Worm (Caenorhabditis elegans) whole organism, L4/young adult: Measurements from ENCODE around the gene Y57G11C.42.

ENCODE experiments used
- W03F9.2 ChIP-seq: fragments of 150-350 bp; optimal IDR thresholded peaks from 2 replicates; lab custom pipeline; 2014; ENCODE audit warnings: missing biosample characterization, missing genetic modification characterization
- dao-5 ChIP-seq: sonication (generic microtip); optimal IDR thresholded peaks from 2 replicates; lab custom pipeline; 2016; ENCODE audit warnings: missing genotype, missing genetic modification characterization, moderate library complexity, missing compliant biosample characterization
- him-1 ChIP-seq: sonication (generic microtip); optimal IDR thresholded peaks from 2 replicates; lab custom pipeline; 2016; ENCODE audit warnings: missing genotype, missing genetic modification reagents, missing genetic modification characterization, missing compliant biosample characterization

Y57G11C.42 gene

DNA sequence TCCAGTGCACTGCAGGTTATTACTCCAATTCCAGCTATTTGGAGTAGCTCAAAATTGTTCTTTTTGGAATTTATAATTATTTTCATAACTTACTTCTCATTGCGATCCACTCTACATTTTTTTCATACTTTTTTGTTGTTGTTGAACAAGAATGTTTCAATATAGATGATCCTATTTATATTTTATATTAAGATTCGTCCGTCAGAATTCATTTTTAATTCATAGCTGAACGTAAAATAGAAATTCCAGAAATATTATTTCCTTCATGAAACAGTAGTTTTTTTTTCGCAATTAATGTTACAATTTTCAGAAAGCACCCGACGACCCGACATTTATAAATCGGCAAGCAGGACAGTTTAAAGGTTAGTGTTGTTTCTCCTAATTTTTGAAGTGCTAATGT is at the start of gene Y57G11C.42:
Y57G11C.42 (plus strand) TSS at position 301 of the 400 bp plus-strand sequence.
- no peak for TF ChIP-seq W03F9.2
- no peak for TF ChIP-seq dao-5
- no peak for TF ChIP-seq him-1 (tag; lab: Kevin White, UChicago)

DNA sequence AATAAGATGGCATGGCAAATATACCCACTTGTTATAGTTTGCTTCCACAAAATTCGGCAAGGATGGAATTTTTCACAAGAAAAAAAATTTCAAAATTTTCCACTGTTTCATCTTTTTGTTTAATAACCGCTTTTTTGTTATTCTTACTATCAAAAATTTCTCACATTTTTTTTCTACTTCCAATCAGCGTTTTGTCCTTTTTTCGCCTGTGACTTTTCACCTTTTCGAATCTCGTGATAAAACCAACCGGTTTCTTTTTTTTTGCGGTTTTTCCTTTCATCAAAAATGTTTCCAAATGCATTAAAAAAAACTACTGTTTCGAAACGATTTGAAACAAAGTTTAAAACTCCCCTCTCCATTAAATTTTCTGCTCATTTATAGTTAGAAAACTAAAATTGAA is 49.3 kb upstream of the Y57G11C.42 start:
- TF ChIP-seq dao-5 (no peak), him-1 (tag; lab: Kevin White, UChicago) (no peak), W03F9.2 (no peak)

DNA sequence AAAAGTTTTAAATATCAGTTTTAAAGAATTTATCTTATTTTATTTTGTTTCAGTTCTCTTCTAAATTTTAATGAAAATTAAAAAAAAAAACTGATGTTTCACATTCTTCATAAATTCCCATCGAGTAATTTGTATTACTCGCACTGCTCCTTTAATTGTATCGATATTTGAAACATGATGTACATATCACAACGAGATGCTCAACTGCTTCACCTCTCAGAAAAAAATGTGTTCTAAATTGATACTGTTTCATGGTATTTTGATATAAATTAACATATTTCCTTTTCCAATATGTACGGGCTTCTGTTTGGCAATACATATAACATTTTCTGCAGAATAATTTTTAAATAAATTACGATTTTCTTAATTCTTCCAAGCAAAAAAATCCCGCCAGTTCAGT is 40.6 kb upstream of the Y57G11C.42 start:
- TF ChIP-seq him-1 (tag; lab: Kevin White, UChicago), result no peak
- no peak for TF ChIP-seq W03F9.2
- TF ChIP-seq dao-5, result no peak

DNA sequence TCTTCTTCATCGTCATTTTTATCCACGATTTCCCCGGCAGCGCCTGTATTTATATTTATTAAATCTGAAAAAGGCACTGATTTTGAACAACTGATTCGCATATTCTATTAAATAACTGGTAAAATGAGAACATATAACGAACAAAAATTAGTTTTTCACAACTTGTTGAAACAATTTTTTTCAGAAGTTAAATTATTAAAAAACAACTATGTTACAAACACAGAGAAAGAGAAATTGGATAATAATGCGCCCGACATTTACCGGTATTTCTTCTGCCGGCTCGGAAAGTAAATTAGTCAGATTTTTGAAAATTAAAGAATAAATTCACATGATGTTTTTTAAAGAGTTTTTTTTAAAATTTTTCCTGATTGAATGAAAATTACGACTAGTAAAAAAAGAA is 28.5 kb upstream of the Y57G11C.42 start, which contains the start of gene haf-8:
haf-8 (minus strand) TSS at position 101 of the 400 bp plus-strand sequence.
- no peak for TF ChIP-seq W03F9.2
- no peak for TF ChIP-seq him-1 (tag; lab: Kevin White, UChicago)
- TF ChIP-seq dao-5, result no peak

DNA sequence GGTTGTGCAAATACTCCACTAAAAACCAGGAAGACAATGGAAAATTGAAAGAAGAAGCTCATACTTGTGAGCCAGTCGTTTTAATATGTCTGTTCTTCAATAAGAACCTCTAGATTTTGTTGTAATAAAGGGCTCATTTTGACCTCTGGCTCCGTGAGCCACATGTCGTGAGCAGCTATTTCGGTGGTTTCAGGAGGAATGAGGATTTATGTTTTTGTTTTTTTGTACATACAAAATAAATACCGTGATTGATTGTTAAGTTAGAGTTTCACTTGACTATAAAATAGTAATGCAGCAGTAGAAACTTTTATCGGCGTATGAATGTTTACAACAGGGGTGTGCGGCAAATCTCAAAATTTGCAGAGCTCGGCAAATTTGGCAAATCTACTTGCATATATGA is 24.2 kb upstream of the Y57G11C.42 start, which contains the start of gene Y57G11C.40:
Y57G11C.40 (minus strand) TSS at position 101 of the 400 bp plus-strand sequence.
- TF ChIP-seq W03F9.2 (no peak), him-1 (tag; lab: Kevin White, UChicago) (no peak), dao-5 (no peak)

DNA sequence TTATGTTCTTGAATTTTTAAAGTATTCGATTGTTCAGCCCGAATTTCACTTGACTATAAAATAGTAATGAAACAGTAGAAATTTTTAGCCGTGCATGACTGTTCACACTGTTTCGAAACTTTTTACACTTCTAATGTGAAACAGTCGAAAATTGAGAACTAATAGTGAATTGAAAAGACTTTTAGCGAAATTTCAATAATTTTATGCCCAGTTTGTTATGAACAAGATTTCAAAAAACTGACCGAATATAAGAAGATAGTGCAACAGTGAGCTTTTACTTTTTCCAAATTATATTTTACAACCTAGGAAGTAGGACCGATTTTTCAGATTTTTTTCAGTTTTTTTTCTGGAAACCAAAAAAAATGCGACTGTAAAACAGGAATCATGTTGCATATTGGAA is 23.4 kb upstream of the Y57G11C.42 start:
- TF ChIP-seq him-1 (tag; lab: Kevin White, UChicago), result no peak
- no peak for TF ChIP-seq W03F9.2
- TF ChIP-seq dao-5, result no peak

DNA sequence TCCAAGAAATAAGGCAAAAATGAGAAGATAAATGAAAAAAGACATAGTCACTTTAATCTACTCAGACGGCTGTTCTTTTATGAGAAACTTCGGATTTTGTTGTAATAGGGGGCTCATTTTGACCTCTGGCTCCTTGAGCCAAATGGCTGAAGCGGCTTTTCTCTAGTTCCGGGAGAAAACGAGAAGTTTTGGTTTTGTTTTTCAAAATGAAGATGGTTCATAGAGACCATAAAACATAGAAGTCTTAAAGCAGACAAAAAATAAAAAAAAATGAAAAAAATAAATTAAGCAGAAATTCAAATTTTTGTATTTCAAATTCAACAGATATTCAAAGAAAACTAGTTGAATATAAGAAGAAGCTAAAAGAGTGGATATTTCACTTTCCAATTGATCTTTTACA is 22.0 kb upstream of the Y57G11C.42 start, which contains the start of gene Y57G11C.41:
Y57G11C.41 (minus strand) TSS at position 101 of the 400 bp plus-strand sequence.
- TF ChIP-seq dao-5, result no peak
- no peak for TF ChIP-seq W03F9.2
- no peak for TF ChIP-seq him-1 (tag; lab: Kevin White, UChicago)

DNA sequence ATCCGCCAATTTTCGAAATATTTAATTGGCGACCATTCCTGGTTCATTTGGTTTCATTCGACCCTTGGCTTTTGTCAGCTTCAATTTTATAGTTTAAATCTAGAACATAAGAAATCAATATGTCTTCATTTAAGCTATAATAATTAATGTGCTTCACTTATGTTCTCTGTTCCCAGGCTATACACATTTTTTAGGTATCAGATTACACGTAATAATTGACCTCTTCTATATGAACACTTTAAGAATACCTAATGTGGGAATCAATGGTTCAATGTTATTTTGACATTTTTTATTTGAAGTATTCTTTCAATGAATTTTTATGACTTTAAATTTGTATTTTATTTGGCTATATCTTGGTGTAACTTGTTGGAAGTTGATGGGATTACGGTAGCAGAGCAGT is 19.0 kb upstream of the Y57G11C.42 start, which contains the start of gene lgc-7:
lgc-7 (plus strand) TSS at position 301 of the 400 bp plus-strand sequence.
- TF ChIP-seq W03F9.2, result no peak
- no peak for TF ChIP-seq him-1 (tag; lab: Kevin White, UChicago)
- TF ChIP-seq dao-5, result no peak

DNA sequence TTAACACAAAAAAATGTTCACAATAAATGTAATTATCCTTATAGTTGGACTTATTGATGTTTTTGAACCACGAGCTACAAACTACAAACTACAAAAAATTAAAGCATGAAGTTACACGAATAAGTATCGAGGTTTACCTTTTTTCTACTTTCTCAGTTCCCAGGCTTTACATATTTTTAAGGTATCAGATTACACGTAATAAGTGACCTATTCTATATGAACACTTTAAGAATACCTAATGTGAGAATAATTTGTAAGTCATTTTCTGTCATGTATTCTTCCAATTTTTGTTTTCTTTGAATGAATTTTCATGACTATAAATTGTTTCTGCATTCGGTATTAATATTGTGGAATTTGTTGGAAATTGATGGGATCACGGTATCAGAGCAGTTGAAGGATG is 12.8 kb upstream of the Y57G11C.42 start, which contains the start of gene lgc-8:
lgc-8 (plus strand) TSS at position 301 of the 400 bp plus-strand sequence.
- no peak for TF ChIP-seq W03F9.2

DNA sequence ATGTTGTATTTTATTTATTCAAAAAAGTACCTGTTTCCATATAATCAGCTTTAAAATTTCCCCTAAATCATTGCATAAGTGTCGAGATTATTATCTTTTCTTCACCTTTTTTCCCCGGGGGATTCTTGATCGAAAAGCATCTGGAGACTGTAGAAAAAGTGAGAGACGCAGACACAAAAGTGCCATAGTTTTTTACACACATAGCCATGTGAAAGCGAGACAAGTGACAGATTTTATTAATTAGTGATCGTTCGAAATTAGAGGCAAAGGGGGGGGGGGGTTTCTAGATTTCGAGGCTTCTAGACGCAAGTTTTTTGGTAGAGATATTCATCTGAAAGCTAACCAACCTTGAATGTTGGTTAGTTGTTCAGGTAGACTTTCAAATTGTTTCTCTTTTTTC is 947 bp downstream of the Y57G11C.42 start:
- TF ChIP-seq dao-5, result no peak
- no peak for TF ChIP-seq W03F9.2
- TF ChIP-seq him-1 (tag; lab: Kevin White, UChicago), result no peak

DNA sequence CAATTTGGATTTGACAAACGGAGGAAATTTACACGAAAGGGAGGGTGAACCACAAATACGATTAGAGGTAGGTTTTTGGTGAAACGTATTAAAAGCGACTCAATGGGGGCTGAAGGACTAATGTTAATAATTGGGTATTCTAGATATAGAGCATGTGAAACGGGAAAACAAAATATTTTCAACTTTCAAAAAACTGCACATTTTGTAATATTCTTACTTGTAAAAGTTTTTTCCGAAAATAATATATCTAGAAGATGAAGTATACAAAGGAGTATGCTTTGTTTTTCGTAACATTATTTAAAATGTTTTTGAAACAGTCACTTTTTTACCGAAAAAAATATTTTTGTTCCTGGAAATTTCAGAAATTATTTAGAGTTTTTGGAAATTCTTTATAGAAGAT is 13.6 kb downstream of the Y57G11C.42 start:
- TF ChIP-seq W03F9.2, result no peak

DNA sequence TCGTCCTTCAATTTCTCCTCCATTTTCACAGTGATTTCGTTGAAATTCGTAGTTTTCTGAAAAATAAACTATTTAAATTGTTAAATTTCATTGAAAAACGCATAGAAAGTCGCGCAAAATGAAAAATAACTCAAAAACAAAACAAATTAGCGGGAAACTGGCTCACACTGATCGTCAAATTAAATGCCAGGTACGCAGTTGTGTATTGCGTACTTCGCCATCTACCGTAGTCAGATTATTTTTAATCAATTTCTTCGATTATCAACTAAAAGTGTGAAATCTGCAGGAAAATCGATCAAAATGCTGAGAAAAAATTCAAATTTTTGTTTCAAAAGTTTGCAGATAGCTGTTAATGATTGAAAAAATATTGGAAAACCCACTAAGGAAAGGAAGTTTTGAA is 26.6 kb downstream of the Y57G11C.42 start, which contains the start of gene Y57G11C.499:
Y57G11C.499 (minus strand) TSS at position 23 of the 400 bp plus-strand sequence.
- no peak for TF ChIP-seq him-1 (tag; lab: Kevin White, UChicago)
- TF ChIP-seq dao-5, result no peak
- no peak for TF ChIP-seq W03F9.2

DNA sequence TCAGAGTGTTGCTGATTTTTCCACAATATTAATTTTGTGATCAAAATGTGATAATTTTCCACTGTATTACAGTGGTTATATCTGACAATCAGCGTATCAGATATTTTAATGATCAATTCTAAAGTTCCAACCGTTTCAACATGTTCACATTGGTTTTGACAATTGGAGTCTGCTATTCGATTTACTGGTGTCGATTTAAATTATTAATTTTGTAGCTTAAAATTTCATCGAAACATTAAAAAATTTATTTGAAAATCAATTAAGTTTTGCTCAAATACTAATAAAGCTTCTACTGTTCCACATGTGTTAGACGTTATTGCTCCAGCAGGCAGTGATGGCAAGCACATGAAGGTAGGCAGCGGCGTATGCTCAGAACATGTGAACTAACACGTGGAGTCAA is 29.5 kb downstream of the Y57G11C.42 start:
- TF ChIP-seq him-1 (tag; lab: Kevin White, UChicago) (no peak), dao-5 (no peak), W03F9.2 (no peak)

DNA sequence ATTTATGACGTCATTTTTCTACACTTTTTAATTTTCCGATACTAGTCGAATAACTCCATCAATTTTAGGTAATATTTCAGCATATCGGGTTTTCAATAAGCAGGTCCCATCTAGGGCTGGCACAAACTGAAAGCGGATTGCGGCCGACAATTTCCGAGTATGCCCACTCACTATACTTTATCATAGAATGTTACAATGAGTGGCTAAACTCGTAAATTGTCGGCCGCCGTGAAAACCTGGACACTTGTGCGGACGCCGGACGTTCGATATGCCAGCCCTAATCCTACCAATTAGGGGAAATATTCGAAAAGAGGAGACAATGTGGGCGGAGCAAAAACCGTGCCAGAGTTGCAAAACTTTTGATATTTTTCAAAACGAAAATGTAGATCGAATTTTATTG is 31.3 kb downstream of the Y57G11C.42 start:
- TF ChIP-seq W03F9.2, result no peak
- no peak for TF ChIP-seq dao-5
- TF ChIP-seq him-1 (tag; lab: Kevin White, UChicago), result no peak

DNA sequence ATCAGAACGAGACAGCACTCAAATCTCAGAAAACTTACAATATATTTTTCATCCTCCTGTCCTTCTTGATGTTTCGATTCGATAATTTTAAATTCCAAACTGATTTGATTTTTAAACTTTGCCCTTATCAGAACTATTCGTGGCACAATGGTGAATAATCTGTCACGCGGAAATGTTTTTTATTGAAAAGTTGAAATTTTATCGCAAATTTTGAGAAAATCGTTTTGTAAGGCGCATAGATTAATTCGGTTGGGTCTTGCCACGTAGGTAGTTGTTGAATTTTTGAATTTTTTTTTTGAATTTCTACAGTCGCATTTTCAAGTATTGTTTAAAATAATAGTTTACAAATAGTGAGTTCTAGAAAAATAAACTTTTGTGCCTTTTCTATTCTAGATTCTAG is 32.5 kb downstream of the Y57G11C.42 start, which contains the start of gene ptp-5.2:
ptp-5.2 (minus strand) TSS at position 101 of the 400 bp plus-strand sequence.
- TF ChIP-seq W03F9.2, result no peak
- no peak for TF ChIP-seq dao-5
- no peak for TF ChIP-seq him-1 (tag; lab: Kevin White, UChicago)
